Fruit fly (Drosophila melanogaster): Measurements from ENCODE around the gene cact.

The cact gene

dm6 chr2L:16356249-16357025, 30.4 kb upstream of the cact start, which contains the start of gene CaBP1 (continued):
- TF ChIP-seq Meics (GFP tag; optimal IDR thresholded peaks at IDR 0.05) (no peak), scrt (GFP tag; optimal IDR thresholded peaks at IDR 0.05) (no peak), CG7357 (GFP tag; IDR thresholded peaks at IDR 0.05) (no peak), CG14965 (GFP tag; optimal IDR thresholded peaks at IDR 0.05; ENCODE audit: borderline replicate concordance) (no peak), sr (GFP tag; IDR thresholded peaks at IDR 0.05) (peak; percentile 97), CG6791 (GFP tag; IDR thresholded peaks at IDR 0.05; ENCODE audit: partially characterized antibody) (peak; percentile 89), Chrac-16 (GFP tag; optimal IDR thresholded peaks at IDR 0.05) (no peak), CG12071 (GFP tag; optimal IDR thresholded peaks at IDR 0.05) (no peak), CG4707 (GFP tag; optimal IDR thresholded peaks at IDR 0.05) (no peak), E2f1 (GFP tag; IDR thresholded peaks at IDR 0.05) (no peak), MBD-R2 (GFP tag; IDR thresholded peaks at IDR 0.05) (no peak), Dek (tag; optimal IDR thresholded peaks at IDR 0.05) (no peak), CG10565 (GFP tag; optimal IDR thresholded peaks at IDR 0.05) (no peak), lab (GFP tag; optimal IDR thresholded peaks at IDR 0.05) (no peak), Six4 (GFP tag; optimal IDR thresholded peaks at IDR 0.05) (no peak), tup (GFP tag; optimal IDR thresholded peaks at IDR 0.05) (no peak), usp (GFP tag; optimal IDR thresholded peaks at IDR 0.05) (no peak), maf-S (GFP tag; optimal IDR thresholded peaks at IDR 0.05) (no peak), CG34376 (GFP tag; optimal IDR thresholded peaks at IDR 0.05) (no peak), tx (GFP tag; optimal IDR thresholded peaks at IDR 0.05) (no peak), Adf1 (GFP tag; IDR thresholded peaks at IDR 0.05) (no peak), chm (GFP tag; IDR thresholded peaks at IDR 0.05) (no peak), CG6683 (GFP tag; optimal IDR thresholded peaks at IDR 0.05) (no peak), crol (GFP tag; IDR thresholded peaks at IDR 0.05) (no peak), otp (GFP tag; IDR thresholded peaks at IDR 0.05) (no peak), CG7963 (GFP tag; IDR thresholded peaks at IDR 0.05; ENCODE audit: partially characterized antibody) (peak; percentile 84), CG18619 (GFP tag; optimal IDR thresholded peaks at IDR 0.05) (no peak), CG32767 (GFP tag; IDR thresholded peaks at IDR 0.05) (no peak), CG16863 (GFP tag; optimal IDR thresholded peaks at IDR 0.05) (no peak), vvl (GFP tag; IDR thresholded peaks at IDR 0.05) (no peak), Fer1 (GFP tag; optimal IDR thresholded peaks at IDR 0.05) (no peak), CG4617 (GFP tag; optimal IDR thresholded peaks at IDR 0.05; ENCODE audit: borderline replicate concordance) (peak; percentile 5), hth (optimal IDR thresholded peaks at IDR 0.05) (no peak), Kr (GFP tag; optimal IDR thresholded peaks at IDR 0.05) (no peak), stc (GFP tag; IDR thresholded peaks at IDR 0.05) (no peak), lola (GFP tag; optimal IDR thresholded peaks at IDR 0.05) (no peak), CG3726 (GFP tag; IDR thresholded peaks at IDR 0.05) (no peak), slp2 (GFP tag; optimal IDR thresholded peaks at IDR 0.05) (no peak), CG12155 (GFP tag; optimal IDR thresholded peaks at IDR 0.05) (no peak), CG14050 (GFP tag; IDR thresholded peaks at IDR 0.05) (no peak), dati (GFP tag; IDR thresholded peaks at IDR 0.05) (no peak), CG11504 (tag; optimal IDR thresholded peaks at IDR 0.05) (peak; percentile 15), CG7839 (tag; optimal IDR thresholded peaks at IDR 0.05) (no peak), pfk (GFP tag; optimal IDR thresholded peaks at IDR 0.05) (no peak), HLH54F (GFP tag; optimal IDR thresholded peaks at IDR 0.05) (no peak), CG8089 (GFP tag; optimal IDR thresholded peaks at IDR 0.05) (no peak), CTCF (GFP tag; optimal IDR thresholded peaks at IDR 0.05) (peak; percentile 5), CG3065 (GFP tag; optimal IDR thresholded peaks at IDR 0.05) (no peak), insv (GFP tag; optimal IDR thresholded peaks at IDR 0.05) (no peak), z (GFP tag; IDR thresholded peaks at IDR 0.05) (no peak), YL-1 (GFP tag; optimal IDR thresholded peaks at IDR 0.05) (peak; percentile 67)

Measured in whole organism, embryonic.